Worm (Caenorhabditis elegans) whole organism, early embryonic: ENCODE results near the gene K07H8.9.

Experiments
- B0310.2 ChIP-seq: sonication (generic microtip); optimal IDR thresholded peaks from 2 replicates; lab custom pipeline; 2016; ENCODE audit warnings: mild to moderate bottlenecking, missing genetic modification characterization, missing compliant biosample characterization
- F13C5.2 ChIP-seq: sonication (generic microtip); optimal IDR thresholded peaks from 2 replicates; lab custom pipeline; 2017; ENCODE audit warnings: mild to moderate bottlenecking, missing genetic modification characterization, inconsistent platforms, missing compliant biosample characterization
- aly-1 ChIP-seq: sonication (generic microtip); optimal IDR thresholded peaks from 2 replicates; lab custom pipeline; 2016; ENCODE audit warnings: missing genetic modification characterization, missing compliant biosample characterization
- ama-1 ChIP-seq: fragments of 150-350 bp; optimal IDR thresholded peaks from 2 replicates; lab custom pipeline; 2014
- ceh-13 ChIP-seq: fragments of 200-800 bp; sonication (Bioruptor generic); optimal IDR thresholded peaks from 2 replicates; lab custom pipeline; 2018; ENCODE audit warnings: mild to moderate bottlenecking, missing genetic modification characterization, missing compliant biosample characterization
- ceh-36 ChIP-seq: sonication (generic microtip); optimal IDR thresholded peaks from 2 replicates; lab custom pipeline; 2016; ENCODE audit warnings: missing genetic modification characterization, inconsistent platforms, missing compliant biosample characterization
- flt-1 ChIP-seq: fragments of 200-800 bp; sonication (Bioruptor generic); IDR thresholded peaks from 2 replicates; pipeline ENCODE4 v1.3.6; 2022; ENCODE audit warnings: missing genetic modification characterization, missing compliant biosample characterization
- hmg-4 ChIP-seq: fragments of 200-800 bp; sonication (Bioruptor generic); optimal IDR thresholded peaks from 2 replicates; lab custom pipeline; 2018; ENCODE audit warnings: mild to moderate bottlenecking, missing genetic modification characterization, missing compliant biosample characterization
- hnd-1 ChIP-seq: sonication (generic microtip); optimal IDR thresholded peaks from 2 replicates; lab custom pipeline; 2016; ENCODE audit warnings: missing genetic modification characterization, missing compliant biosample characterization
- pes-1 ChIP-seq: fragments of 200-800 bp; sonication (Bioruptor generic); IDR thresholded peaks from 2 replicates; pipeline ENCODE4 v1.3.6; 2022; ENCODE audit warnings: missing genetic modification reagents, missing genetic modification characterization, missing compliant biosample characterization
- sea-1 ChIP-seq: fragments of 200-800 bp; sonication (Bioruptor generic); conservative IDR thresholded peaks from 2 replicates; pipeline ENCODE4 v1.3.6; 2022; ENCODE audit warnings: missing genetic modification characterization, missing compliant biosample characterization
- tbx-11 ChIP-seq: fragments of 200-800 bp; sonication (Bioruptor generic); IDR thresholded peaks from 2 replicates; pipeline ENCODE4 v1.3.6; 2022; ENCODE audit warnings: missing genetic modification characterization, missing compliant biosample characterization
- tbx-37 ChIP-seq: fragments of 200-800 bp; sonication (Bioruptor generic); conservative IDR thresholded peaks from 2 replicates; pipeline ENCODE4 v1.3.6; 2022; ENCODE audit warnings: missing genetic modification reagents, missing genetic modification characterization, missing compliant biosample characterization
- tra-4 ChIP-seq: sonication (generic microtip); optimal IDR thresholded peaks from 2 replicates; lab custom pipeline; 2017; ENCODE audit warnings: missing genetic modification characterization, missing compliant biosample characterization

DNA sequence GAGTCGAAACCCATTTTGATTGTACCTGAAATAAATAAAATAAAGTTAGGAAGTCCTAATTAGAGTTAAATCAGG is 3.1 kb upstream of the K07H8.9 start, which contains the start of gene nucl-1:
- TF ChIP-seq ceh-13 (GFP tag; lab: Kevin White, UChicago) (no peak), flt-1 (no peak), tbx-11 (GFP tag; lab: Robert Waterston, UW) (no peak), ama-1 (no peak), F13C5.2 (no peak), tbx-37 (GFP tag; lab: Robert Waterston, UW) (no peak), tra-4 (no peak), hnd-1 (no peak), sea-1 (GFP tag; lab: Robert Waterston, UW) (no peak), ceh-36 (tag; lab: Kevin White, UChicago) (no peak), hmg-4 (GFP tag; lab: Kevin White, UChicago) (no peak), aly-1 (no peak), B0310.2 (no peak), pes-1 (GFP tag; lab: Robert Waterston, UW) (no peak)
